Fruit fly (Drosophila melanogaster): ENCODE data around the gene CG7049.

DNA sequence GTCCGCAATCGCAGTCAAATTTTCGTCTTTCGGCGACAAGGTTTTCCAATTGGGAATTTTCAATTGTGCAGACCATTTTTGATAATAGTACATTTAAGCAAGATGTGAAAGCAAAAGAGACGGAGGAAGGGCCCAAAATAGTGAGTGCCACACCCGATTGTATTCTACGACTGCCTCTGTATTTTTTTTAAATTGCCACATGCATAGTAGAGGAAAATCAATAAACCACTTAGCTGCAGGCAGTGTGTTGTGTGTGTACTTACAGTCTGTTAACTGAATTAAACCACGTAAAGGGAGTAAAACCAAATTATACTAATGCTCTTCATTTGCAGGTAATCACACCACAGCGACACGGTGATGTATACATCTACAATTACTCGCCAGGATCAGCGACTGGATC, 4.3 kb downstream of the CG7049 start:
- TF ChIP-seq Sox102F (GFP tag; optimal IDR thresholded peaks at IDR 0.05) (no peak), CG16779 (tag; optimal IDR thresholded peaks at IDR 0.05) (no peak), Hr38 (GFP tag; optimal IDR thresholded peaks at IDR 0.05) (no peak), achi (GFP tag; optimal IDR thresholded peaks at IDR 0.05) (no peak), dsx (GFP tag; optimal IDR thresholded peaks at IDR 0.05; ENCODE audit: poor library complexity, severe bottlenecking) (no peak), topi (GFP tag; optimal IDR thresholded peaks at IDR 0.05) (no peak), CG8319 (GFP tag; optimal IDR thresholded peaks at IDR 0.05) (no peak), CG11762 (GFP tag; optimal IDR thresholded peaks at IDR 0.05; ENCODE audit: insufficient read depth) (no peak), fd59A (GFP tag; optimal IDR thresholded peaks at IDR 0.05) (no peak), CG8119 (GFP tag; IDR thresholded peaks at IDR 0.05) (no peak), Gug (GFP tag; IDR thresholded peaks at IDR 0.05) (no peak), CG6163 (GFP tag; IDR thresholded peaks at IDR 0.05) (no peak), salr (GFP tag; optimal IDR thresholded peaks at IDR 0.05) (no peak), Hr39 (GFP tag; optimal IDR thresholded peaks at IDR 0.05) (no peak)

Data from whole organism, prepupa.